Worm (Caenorhabditis elegans): ENCODE results near the gene srg-1.

DNA sequence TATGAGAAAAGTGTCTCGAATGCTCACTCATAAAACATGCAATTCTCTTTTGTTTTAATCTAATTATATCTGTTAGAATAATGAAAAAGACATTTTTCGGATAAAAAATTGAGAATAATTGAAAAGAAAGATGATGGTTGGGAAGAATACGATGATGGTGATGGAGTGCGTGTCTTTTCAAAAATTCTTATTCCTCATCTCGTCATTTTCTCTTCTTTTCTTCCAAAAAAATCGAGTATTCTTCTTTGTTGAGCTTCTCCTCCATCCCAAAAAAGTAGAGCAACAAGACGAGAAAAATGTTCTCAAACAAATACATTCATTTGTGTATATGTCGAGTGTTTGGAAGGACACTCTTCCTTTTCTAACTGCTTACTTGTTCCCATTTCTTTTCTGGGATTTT, 39.4 kb upstream of the srg-1 start:
- TF ChIP-seq tbx-2 (tag; optimal IDR thresholded peaks at IDR 0.05) = no peak
- TF ChIP-seq nfya-1 (tag; optimal IDR thresholded peaks at IDR 0.05; ENCODE audit: insufficient read depth) = no peak
- TF ChIP-seq nhr-28 (tag; optimal IDR thresholded peaks at IDR 0.05) = no peak
- TF ChIP-seq lin-15B (tag; optimal IDR thresholded peaks at IDR 0.05) = no peak
